Fruit fly (Drosophila melanogaster) whole organism, pupa: ENCODE data around the gene CG12075.

Experiments used
- CG10348 ChIP-seq: fragments of 200-800 bp; sonication (Bioruptor generic); IDR thresholded peaks from 2 replicates; pipeline ENCODE4 v1.3.6; 2022; ENCODE audit warnings: missing biosample characterization, missing genetic modification characterization
- CG12605 ChIP-seq: fragments of 200-800 bp; sonication (Bioruptor generic); IDR thresholded peaks from 2 replicates; pipeline ENCODE4 v1.3.6; 2022; ENCODE audit warnings: missing biosample characterization, missing genetic modification characterization
- CG13204 ChIP-seq: fragments of 200-800 bp; sonication (Bioruptor generic); optimal IDR thresholded peaks from 2 replicates; lab custom pipeline; 2018; ENCODE audit warnings: missing biosample characterization, mild to moderate bottlenecking, missing genetic modification characterization, moderate library complexity
- CG14655 ChIP-seq: fragments of 200-800 bp; sonication (Bioruptor generic); optimal IDR thresholded peaks from 3 replicates; lab custom pipeline; 2017; ENCODE audit warnings: mild to moderate bottlenecking, missing biosample characterization, missing genetic modification reagents, missing genetic modification characterization
- CG15710 ChIP-seq: fragments of 200-800 bp; sonication (Bioruptor generic); optimal IDR thresholded peaks from 2 replicates; lab custom pipeline; 2018; ENCODE audit warnings: missing biosample characterization, mild to moderate bottlenecking, missing genetic modification characterization, moderate library complexity
- CG17806 ChIP-seq: fragments of 200-800 bp; sonication (Bioruptor generic); optimal IDR thresholded peaks from 2 replicates; lab custom pipeline; 2018; ENCODE audit warnings: missing biosample characterization, mild to moderate bottlenecking, missing genetic modification characterization, moderate library complexity
- CG32121 ChIP-seq: fragments of 200-800 bp; sonication (Bioruptor generic); IDR thresholded peaks from 2 replicates; pipeline ENCODE4 v1.3.6; 2022; ENCODE audit warnings: missing biosample characterization, missing genetic modification characterization
- CG34367 ChIP-seq: fragments of 200-800 bp; sonication (Bioruptor generic); optimal IDR thresholded peaks from 2 replicates; lab custom pipeline; 2018; ENCODE audit warnings: missing biosample characterization, mild to moderate bottlenecking, missing genetic modification characterization
- CG4496 ChIP-seq: fragments of 200-800 bp; sonication (Bioruptor generic); IDR thresholded peaks from 3 replicates; pipeline ENCODE4 v1.3.6; 2022; ENCODE audit warnings: missing biosample characterization, missing genetic modification characterization
- CG8159 ChIP-seq: fragments of 200-800 bp; sonication (Bioruptor generic); optimal IDR thresholded peaks from 3 replicates; lab custom pipeline; 2018; ENCODE audit warnings: missing biosample characterization, mild to moderate bottlenecking, missing genetic modification characterization, moderate library complexity
- D1 ChIP-seq: fragments of 200-800 bp; sonication (Bioruptor generic); optimal IDR thresholded peaks from 2 replicates; lab custom pipeline; 2018; ENCODE audit warnings: missing biosample characterization, mild to moderate bottlenecking, missing genetic modification characterization, moderate library complexity
- Ets98B ChIP-seq: fragments of 200-800 bp; sonication (Bioruptor generic); IDR thresholded peaks from 2 replicates; pipeline ENCODE4 v1.3.6; 2022; ENCODE audit warnings: missing biosample characterization, missing genetic modification characterization
- fd96Ca ChIP-seq: fragments of 200-800 bp; sonication (Bioruptor generic); IDR thresholded peaks from 3 replicates; pipeline ENCODE4 v1.3.6; 2022; ENCODE audit warnings: missing biosample characterization, missing genetic modification characterization

DNA sequence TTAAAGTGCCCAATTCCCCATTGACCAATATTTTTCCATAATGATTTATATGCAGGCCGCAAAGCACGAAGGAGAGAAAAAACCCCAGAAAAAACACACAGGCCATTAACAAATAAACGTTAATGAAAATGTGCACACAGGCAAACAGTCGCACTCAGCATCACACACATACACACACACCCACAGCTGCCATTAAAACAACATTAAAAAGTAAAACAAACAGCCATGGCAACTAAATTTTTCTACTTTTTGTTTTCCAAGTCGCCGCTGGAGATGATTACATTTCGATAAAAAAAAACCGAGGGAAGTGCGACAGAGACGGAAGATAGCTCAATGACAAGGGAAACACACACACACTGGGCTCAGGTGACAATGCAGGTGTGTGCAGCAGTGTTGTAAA, 49.3 kb downstream of the CG12075 start:
- TF ChIP-seq Ets98B (GFP tag; lab: Robert Waterston, UW) (no peak), CG12605 (GFP tag; lab: Robert Waterston, UW) (no peak), CG34367 (tag; lab: Kevin White, UChicago) (no peak), D1 (no peak), CG8159 (no peak), CG14655 (no peak), CG13204 (GFP tag; lab: Kevin White, UChicago) (no peak), CG10348 (GFP tag; lab: Robert Waterston, UW) (no peak), CG4496 (GFP tag; lab: Robert Waterston, UW) (no peak), fd96Ca (GFP tag; lab: Robert Waterston, UW) (no peak), CG15710 (tag; lab: Kevin White, UChicago) (no peak), CG32121 (GFP tag; lab: Robert Waterston, UW) (no peak), CG17806 (tag; lab: Kevin White, UChicago) (no peak)
